Worm (Caenorhabditis elegans): Measurements from ENCODE around the gene cest-4.

Gene cest-4

DNA sequence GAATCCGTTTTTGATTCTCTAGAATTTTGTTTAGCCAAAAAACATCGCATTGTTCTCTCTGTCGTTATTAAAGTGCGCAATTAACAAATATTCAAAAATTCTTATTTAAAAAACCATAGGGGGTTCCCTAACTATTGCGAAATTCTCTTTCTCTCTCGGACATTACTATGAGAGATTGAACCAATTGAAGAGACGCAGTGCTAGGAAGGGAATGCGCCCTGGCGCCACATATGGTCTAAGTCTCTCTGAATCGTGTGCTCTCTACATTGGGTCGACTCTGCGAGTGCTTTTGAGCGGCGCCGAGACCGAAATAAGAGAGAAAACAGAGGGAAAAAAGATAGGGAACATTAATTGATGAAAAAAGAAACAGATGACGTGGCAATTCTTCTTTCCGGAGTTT lies 16.3 kb downstream of the cest-4 start (continued):
- TF ChIP-seq C34B4.2 (tag; optimal IDR thresholded peaks at IDR 0.05) (no peak), hlh-17 (GFP tag; optimal IDR thresholded peaks at IDR 0.05; ENCODE audit: borderline replicate concordance) (no peak), snu-23 (GFP tag; optimal IDR thresholded peaks at IDR 0.05) (peak; percentile 89), snpc-4 (tag; optimal IDR thresholded peaks at IDR 0.05) (peak; percentile 54), ets-5 (GFP tag; IDR thresholded peaks at IDR 0.05) (no peak), aha-1 (tag; optimal IDR thresholded peaks at IDR 0.05) (no peak), swsn-7 (tag; optimal IDR thresholded peaks at IDR 0.05) (peak; percentile 76), C04F5.9 (tag; optimal IDR thresholded peaks at IDR 0.05) (no peak), lin-15B (tag; optimal IDR thresholded peaks at IDR 0.05) (no peak), mef-2 (tag; optimal IDR thresholded peaks at IDR 0.05) (peak; percentile 13), skn-1 (tag; optimal IDR thresholded peaks at IDR 0.05) (peak; percentile 82), ceh-82 (tag; optimal IDR thresholded peaks at IDR 0.05) (peak; percentile 47 to 78 (median 78)), efl-1 (optimal IDR thresholded peaks at IDR 0.05) (peak; percentile 67 to 76), efl-1 (GFP tag; optimal IDR thresholded peaks at IDR 0.05 in 1 of 2) (peak; percentile 42 to 88), ceh-90 (tag; optimal IDR thresholded peaks at IDR 0.05) (no peak), xbp-1 (tag; optimal IDR thresholded peaks at IDR 0.05) (peak; percentile 68), lin-14 (GFP tag; optimal IDR thresholded peaks at IDR 0.05) (peak; percentile 96), nhr-71 (tag; optimal IDR thresholded peaks at IDR 0.05) (peak; percentile 88), mdl-1 (tag; optimal IDR thresholded peaks at IDR 0.05) (peak in 1 of 2 experiments; percentile 49), zip-4 (GFP tag; optimal IDR thresholded peaks at IDR 0.05) (peak; percentile 98), egl-27 (tag; optimal IDR thresholded peaks at IDR 0.05) (peak in 1 of 2 experiments; percentile 16), elt-2 (tag; optimal IDR thresholded peaks at IDR 0.05) (peak; percentile 39), sox-4 (tag; optimal IDR thresholded peaks at IDR 0.05) (no peak), nhr-84 (tag; optimal IDR thresholded peaks at IDR 0.05) (no peak), C16A3.4 (tag; optimal IDR thresholded peaks at IDR 0.05) (no peak), nhr-11 (tag; optimal IDR thresholded peaks at IDR 0.05) (no peak), egl-13 (tag; optimal IDR thresholded peaks at IDR 0.05) (peak; percentile 37), nhr-90 (tag; optimal IDR thresholded peaks at IDR 0.05; ENCODE audit: poor library complexity) (peak; percentile 38), fkh-8 (tag; optimal IDR thresholded peaks at IDR 0.05) (peak; percentile 35), jun-1 (tag; optimal IDR thresholded peaks at IDR 0.05) (peak; percentile 25), nhr-19 (GFP tag; conservative IDR thresholded peaks at IDR 0.05) (peak; percentile 71), dsc-1 (tag; optimal IDR thresholded peaks at IDR 0.05) (peak; percentile 90), irx-1 (tag; optimal IDR thresholded peaks at IDR 0.05) (peak; percentile 37), nhr-237 (tag; optimal IDR thresholded peaks at IDR 0.05) (peak; percentile 25), pax-3 (tag; optimal IDR thresholded peaks at IDR 0.05) (no peak), nhr-20 (tag; optimal IDR thresholded peaks at IDR 0.05) (peak; percentile 70), sptf-1 (tag; optimal IDR thresholded peaks at IDR 0.05) (no peak)

DNA sequence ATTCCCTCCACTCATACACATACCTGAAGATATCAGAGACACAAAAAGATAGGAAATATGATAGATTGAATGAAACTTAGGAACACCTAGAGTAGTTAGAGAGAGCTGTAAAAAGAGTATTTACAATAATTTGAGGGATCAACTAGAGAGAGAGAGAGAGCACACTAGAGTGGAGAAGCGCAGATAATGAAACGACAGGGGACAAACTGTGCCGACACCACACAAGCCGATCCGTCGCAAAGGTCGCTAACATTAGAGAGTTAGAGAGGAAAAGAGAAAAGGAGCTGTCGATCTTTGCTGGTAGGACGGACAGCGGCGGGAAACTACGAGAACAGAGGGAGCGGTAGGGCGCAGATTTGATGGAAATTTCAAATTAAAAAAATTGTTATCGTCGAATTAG lies 17.0 kb downstream of the cest-4 start, which contains the start of gene dyci-1:
TSS of gene dyci-1 (minus strand) at position 122 of the 400 bp plus-strand sequence.
- TF ChIP-seq lin-13 (GFP tag; optimal IDR thresholded peaks at IDR 0.05) (peak; percentile 0), ceh-90 (tag; optimal IDR thresholded peaks at IDR 0.05) (no peak), dpl-1 (GFP tag; optimal IDR thresholded peaks at IDR 0.05) (peak in 2 of 3 experiments; percentile 19 to 23), nhr-85 (tag) (no peak), nhr-11 (tag; optimal IDR thresholded peaks at IDR 0.05) (no peak), nhr-84 (tag; optimal IDR thresholded peaks at IDR 0.05) (no peak), pqm-1 (tag; optimal IDR thresholded peaks at IDR 0.05) (no peak), ceh-8 (GFP tag; optimal IDR thresholded peaks at IDR 0.05) (no peak), ces-1 (GFP tag; optimal IDR thresholded peaks at IDR 0.05) (no peak), mep-1 (tag; optimal IDR thresholded peaks at IDR 0.05) (no peak), mdl-1 (tag; optimal IDR thresholded peaks at IDR 0.05) (no peak), rnt-1 (tag; optimal IDR thresholded peaks at IDR 0.05) (peak; percentile 45), snu-23 (GFP tag; optimal IDR thresholded peaks at IDR 0.05) (peak; percentile 52), lin-14 (GFP tag; optimal IDR thresholded peaks at IDR 0.05) (peak; percentile 72), efl-1 (optimal IDR thresholded peaks at IDR 0.05) (peak; percentile 14 to 34), efl-1 (GFP tag; optimal IDR thresholded peaks at IDR 0.05 in 1 of 2) (peak in 1 of 2 experiments; percentile 41), unc-30 (tag; optimal IDR thresholded peaks at IDR 0.05) (no peak), lsy-2 (tag; optimal IDR thresholded peaks at IDR 0.05) (peak in 1 of 2 experiments; percentile 49), egl-27 (tag; optimal IDR thresholded peaks at IDR 0.05) (peak in 1 of 2 experiments; percentile 15), irx-1 (tag; optimal IDR thresholded peaks at IDR 0.05) (no peak), blmp-1 (tag; optimal IDR thresholded peaks at IDR 0.05) (peak; percentile 3), lin-39 (tag; optimal IDR thresholded peaks at IDR 0.05) (no peak), unc-62 (GFP tag; optimal IDR thresholded peaks at IDR 0.05) (no peak), ztf-4 (tag; optimal IDR thresholded peaks at IDR 0.05) (no peak), zip-4 (GFP tag; optimal IDR thresholded peaks at IDR 0.05) (no peak), tbx-2 (tag; optimal IDR thresholded peaks at IDR 0.05) (peak; percentile 5), nhr-237 (tag; optimal IDR thresholded peaks at IDR 0.05) (peak; percentile 29), hlh-17 (GFP tag; optimal IDR thresholded peaks at IDR 0.05; ENCODE audit: borderline replicate concordance) (no peak), dsc-1 (tag; optimal IDR thresholded peaks at IDR 0.05) (no peak)
